Worm (Caenorhabditis elegans): ENCODE results near the gene apb-1.

The apb-1 gene

DNA sequence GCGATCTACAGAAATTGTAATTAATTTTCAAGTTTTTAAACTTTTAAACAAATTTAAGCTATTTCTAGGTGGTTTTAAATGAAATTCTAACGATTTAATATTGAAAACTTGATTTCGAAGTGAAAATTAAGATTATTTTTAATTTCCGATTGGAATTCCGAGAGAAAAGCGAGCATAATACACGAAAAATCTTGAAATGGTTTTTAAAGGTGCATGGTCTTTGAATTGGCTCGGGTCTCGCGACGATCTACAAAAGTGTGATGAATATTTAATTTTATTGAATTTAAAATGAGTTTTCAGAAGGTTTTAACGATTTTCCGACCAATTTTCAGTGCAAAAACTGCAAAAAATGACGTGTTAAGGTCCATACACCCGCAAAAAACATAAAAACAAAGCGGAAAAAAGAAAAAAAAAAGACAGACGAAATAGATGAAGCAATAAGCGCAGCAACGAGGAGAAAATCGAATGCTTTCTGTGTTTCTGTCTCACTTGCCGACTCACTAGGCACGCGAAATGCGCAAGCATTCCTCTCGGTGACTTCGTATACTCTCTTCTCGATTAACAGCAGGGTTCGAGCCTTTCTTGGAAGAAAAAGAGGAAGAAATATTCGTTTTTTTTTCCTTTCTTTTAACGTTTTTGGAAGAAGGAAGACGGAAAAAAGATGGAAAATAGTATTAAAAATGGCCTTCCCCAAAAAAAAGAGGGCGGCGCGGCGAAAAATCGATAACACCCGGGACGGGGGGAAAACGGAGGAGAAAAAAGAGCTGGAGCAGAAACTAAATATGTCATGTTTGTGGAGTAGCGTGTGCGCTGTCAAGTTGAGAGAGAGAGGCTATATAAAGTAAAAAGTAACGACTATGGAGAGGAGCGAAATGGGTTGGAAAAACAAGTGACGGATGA is 20.2 kb downstream of the apb-1 start:
- TF ChIP-seq Y5F2A.4 (GFP tag; optimal IDR thresholded peaks at IDR 0.05) (no peak), hif-1 (tag; optimal IDR thresholded peaks at IDR 0.05) (peak in 1 of 2 experiments; percentile 59), mes-2 (tag; optimal IDR thresholded peaks at IDR 0.05; ENCODE audit: poor library complexity, severe bottlenecking) (peak; percentile 39), lin-13 (GFP tag; optimal IDR thresholded peaks at IDR 0.05) (peak; percentile 62), zfp-2 (tag; optimal IDR thresholded peaks at IDR 0.05) (no peak), ceh-20 (GFP tag; IDR thresholded peaks at IDR 0.05) (peak; percentile 65; the same call in 1 of the 2 replicates), snpc-4 (tag; optimal IDR thresholded peaks at IDR 0.05) (no peak), mdt-29 (GFP tag; IDR thresholded peaks at IDR 0.05) (no peak), ceh-28 (tag; optimal IDR thresholded peaks at IDR 0.05) (peak; percentile 67), mdl-1 (tag; optimal IDR thresholded peaks at IDR 0.05) (peak in 1 of 2 experiments; percentile 69), ztf-11 (tag; optimal IDR thresholded peaks at IDR 0.05) (no peak), spr-1 (tag; optimal IDR thresholded peaks at IDR 0.05) (peak; percentile 6), dve-1 (tag; optimal IDR thresholded peaks at IDR 0.05; ENCODE audit: insufficient read depth) (peak; percentile 62), ceh-62 (tag; optimal IDR thresholded peaks at IDR 0.05) (no peak), ama-1 (optimal IDR thresholded peaks at IDR 0.05) (no peak), pqm-1 (tag; optimal IDR thresholded peaks at IDR 0.05) (peak; percentile 37), ceh-44 (GFP tag; IDR thresholded peaks at IDR 0.05) (no peak), rbr-2 (tag; optimal IDR thresholded peaks at IDR 0.05) (peak; percentile 75), nhr-48 (tag; optimal IDR thresholded peaks at IDR 0.05) (peak; percentile 11), hlh-30 (tag; optimal IDR thresholded peaks at IDR 0.05; ENCODE audit: insufficient read depth) (peak; percentile 66), hmg-1.1 (GFP tag; IDR thresholded peaks at IDR 0.05) (peak; percentile 74), nhr-28 (tag; optimal IDR thresholded peaks at IDR 0.05) (peak; percentile 52), tag-97 (GFP tag; IDR thresholded peaks at IDR 0.05) (no peak), gei-8 (GFP tag; optimal IDR thresholded peaks at IDR 0.05) (no peak), php-3 (GFP tag; IDR thresholded peaks at IDR 0.05) (no peak), aha-1 (tag) (peak; percentile 42), dmd-6 (GFP tag; IDR thresholded peaks at IDR 0.05) (peak; percentile 51), ces-1 (GFP tag; optimal IDR thresholded peaks at IDR 0.05) (peak; percentile 8), mep-1 (tag; optimal IDR thresholded peaks at IDR 0.05) (peak; percentile 84), lin-38 (GFP tag; IDR thresholded peaks at IDR 0.05) (peak; percentile 50), unc-130 (GFP tag; optimal IDR thresholded peaks at IDR 0.05) (no peak), ctbp-1 (GFP tag; IDR thresholded peaks at IDR 0.05) (peak; percentile 30; the same call in 1 of the 2 replicates), nhr-6 (tag; optimal IDR thresholded peaks at IDR 0.05) (peak; percentile 16), nhr-77 (tag; optimal IDR thresholded peaks at IDR 0.05) (peak; percentile 5), dpl-1 (GFP tag; optimal IDR thresholded peaks at IDR 0.05) (peak; percentile 56), nhr-11 (tag; optimal IDR thresholded peaks at IDR 0.05) (peak; percentile 62), ceh-82 (tag; optimal IDR thresholded peaks at IDR 0.05) (no peak), F37D6.2 (tag; optimal IDR thresholded peaks at IDR 0.05) (peak; percentile 59), fkh-10 (GFP tag; optimal IDR thresholded peaks at IDR 0.05) (peak; percentile 9), mxl-2 (GFP tag; conservative IDR thresholded peaks at IDR 0.05) (no peak), nhr-76 (tag; optimal IDR thresholded peaks at IDR 0.05) (no peak), hlh-11 (tag; optimal IDR thresholded peaks at IDR 0.05) (peak; percentile 72), nhr-42 (GFP tag; IDR thresholded peaks at IDR 0.05) (no peak), lsy-2 (tag; optimal IDR thresholded peaks at IDR 0.05) (peak; percentile 21 to 82)
